Fruit fly (Drosophila melanogaster): ENCODE results near the gene CG11529.
A peak's percentile ranks its signal among the peaks of the same experiment; 100 is the strongest.

CG11529 gene

dm6 chr3L:12223635-12224016 is 26.0 kb downstream of the CG11529 start:
- TF ChIP-seq D1 (tag; optimal IDR thresholded peaks at IDR 0.05) (no peak), Snoo (tag; optimal IDR thresholded peaks at IDR 0.05) (no peak), CG14655 (GFP tag; optimal IDR thresholded peaks at IDR 0.05) (peak; percentile 39), CG10348 (GFP tag; IDR thresholded peaks at IDR 0.05) (no peak), Pif1A (GFP tag; optimal IDR thresholded peaks at IDR 0.05) (no peak), CG8159 (tag; optimal IDR thresholded peaks at IDR 0.05) (no peak), CG8301 (tag; optimal IDR thresholded peaks at IDR 0.05) (no peak), CG34367 (tag; optimal IDR thresholded peaks at IDR 0.05) (no peak), Ets98B (GFP tag; IDR thresholded peaks at IDR 0.05) (no peak)

- TF ChIP-seq EcR (GFP tag; optimal IDR thresholded peaks at IDR 0.05), result no peak
- no peak for TF ChIP-seq CG8159 (tag; optimal IDR thresholded peaks at IDR 0.05)
- TF ChIP-seq CG12605 (GFP tag; IDR thresholded peaks at IDR 0.05), result no peak
- no peak for TF ChIP-seq CG34367 (tag; optimal IDR thresholded peaks at IDR 0.05)
- no peak for TF ChIP-seq CG9948 (tag; optimal IDR thresholded peaks at IDR 0.05)
- no peak for TF ChIP-seq Pif1B (GFP tag; optimal IDR thresholded peaks at IDR 0.05)
- no peak for TF ChIP-seq Pif1A (GFP tag; optimal IDR thresholded peaks at IDR 0.05)
- no peak for TF ChIP-seq CG8301 (tag; optimal IDR thresholded peaks at IDR 0.05)
- no peak for TF ChIP-seq fd96Ca (GFP tag; IDR thresholded peaks at IDR 0.05)
- TF ChIP-seq CG32121 (GFP tag; IDR thresholded peaks at IDR 0.05), result no peak
- TF ChIP-seq gl (tag; optimal IDR thresholded peaks at IDR 0.05), result no peak
- no peak for TF ChIP-seq Ets98B (GFP tag; IDR thresholded peaks at IDR 0.05)
- no peak for TF ChIP-seq CG13204 (GFP tag; optimal IDR thresholded peaks at IDR 0.05)
- no peak for TF ChIP-seq CG15710 (tag; optimal IDR thresholded peaks at IDR 0.05)
- TF ChIP-seq Snoo (tag; optimal IDR thresholded peaks at IDR 0.05), result no peak
Observed at dm6 chr3L:12227219-12227618, 29.6 kb downstream of the CG11529 start.
